Fruit fly (Drosophila melanogaster) whole organism, pupa: ENCODE results near the gene ru.
A peak's percentile ranks its signal among the peaks of the same experiment; 100 is the strongest.

Experiments used
- CG17806 ChIP-seq: fragments of 200-800 bp; sonication (Bioruptor generic); optimal IDR thresholded peaks from 2 replicates; lab custom pipeline; 2018; ENCODE audit warnings: missing biosample characterization, mild to moderate bottlenecking, missing genetic modification characterization, moderate library complexity
- CG34367 ChIP-seq: fragments of 200-800 bp; sonication (Bioruptor generic); optimal IDR thresholded peaks from 2 replicates; lab custom pipeline; 2018; ENCODE audit warnings: missing biosample characterization, mild to moderate bottlenecking, missing genetic modification characterization
- CG4496 ChIP-seq: fragments of 200-800 bp; sonication (Bioruptor generic); IDR thresholded peaks from 3 replicates; pipeline ENCODE4 v1.3.6; 2022; ENCODE audit warnings: missing biosample characterization, missing genetic modification characterization
- CG9948 ChIP-seq: fragments of 200-800 bp; sonication (Bioruptor generic); optimal IDR thresholded peaks from 2 replicates; lab custom pipeline; 2018; ENCODE audit warnings: missing biosample characterization, mild to moderate bottlenecking, missing genetic modification characterization, moderate library complexity
- gl ChIP-seq: fragments of 200-800 bp; sonication (Bioruptor generic); optimal IDR thresholded peaks from 2 replicates; lab custom pipeline; 2018; ENCODE audit warnings: missing biosample characterization, mild to moderate bottlenecking, missing genetic modification characterization

- 0 out of 3 replicates have a peak, but pooled peaks have one; percentile 8 for TF ChIP-seq CG4496 (GFP tag; lab: Robert Waterston, UW)
- no peak for TF ChIP-seq CG17806
- TF ChIP-seq CG34367 (tag; lab: Kevin White, UChicago) = no peak
- TF ChIP-seq CG9948 (tag; lab: Kevin White, UChicago) = no peak
- no peak for TF ChIP-seq gl (tag; lab: Kevin White, UChicago)
These were observed 23.4 kb upstream of the ru start for dm6 chr3L:1346956-1347587.
